Fruit fly (Drosophila melanogaster) whole organism, adult: Measurements from ENCODE around the gene Sfxn2.

Experiments used
- CG12768 ChIP-seq: fragments of 200-800 bp; sonication (Bioruptor generic); optimal IDR thresholded peaks from 2 replicates; lab custom pipeline; 2017; ENCODE audit warnings: missing biosample characterization, missing genetic modification characterization, mild to moderate bottlenecking, moderate library complexity, missing genetic modification reagents
- CG33017 ChIP-seq: fragments of 200-800 bp; sonication (Bioruptor generic); optimal IDR thresholded peaks from 2 replicates; lab custom pipeline; 2018; ENCODE audit warnings: missing biosample characterization, mild to moderate bottlenecking, missing genetic modification characterization, moderate library complexity
- Clk ChIP-seq: fragments of 200-800 bp; sonication (Bioruptor generic); optimal IDR thresholded peaks from 2 replicates; lab custom pipeline; 2017; ENCODE audit warnings: missing biosample characterization, missing genetic modification characterization
- Crg-1 ChIP-seq: fragments of 200-800 bp; sonication (Bioruptor generic); optimal IDR thresholded peaks from 2 replicates; lab custom pipeline; 2016; ENCODE audit warnings: missing biosample characterization, missing genetic modification characterization
- Mnt ChIP-seq: fragments of 200-800 bp; sonication (Bioruptor generic); optimal IDR thresholded peaks from 2 replicates; lab custom pipeline; 2016; ENCODE audit warnings: missing biosample characterization, mild to moderate bottlenecking, missing genetic modification characterization
- cic ChIP-seq: fragments of 200-800 bp; sonication (Bioruptor generic); optimal IDR thresholded peaks from 2 replicates; lab custom pipeline; 2017; ENCODE audit warnings: missing biosample characterization, mild to moderate bottlenecking, missing genetic modification characterization, moderate library complexity
- ovo ChIP-seq: fragments of 200-800 bp; sonication (Bioruptor generic); optimal IDR thresholded peaks from 2 replicates; lab custom pipeline; 2016; ENCODE audit warnings: missing biosample characterization, missing genetic modification characterization
- pad ChIP-seq: fragments of 200-800 bp; sonication (Bioruptor generic); optimal IDR thresholded peaks from 3 replicates; lab custom pipeline; 2017; ENCODE audit warnings: missing biosample characterization, missing genetic modification characterization, mild to moderate bottlenecking, moderate library complexity, missing genetic modification reagents
- toe ChIP-seq: fragments of 200-800 bp; sonication (Bioruptor generic); optimal IDR thresholded peaks from 2 replicates; lab custom pipeline; 2016; ENCODE audit warnings: missing biosample characterization, missing genetic modification characterization

DNA sequence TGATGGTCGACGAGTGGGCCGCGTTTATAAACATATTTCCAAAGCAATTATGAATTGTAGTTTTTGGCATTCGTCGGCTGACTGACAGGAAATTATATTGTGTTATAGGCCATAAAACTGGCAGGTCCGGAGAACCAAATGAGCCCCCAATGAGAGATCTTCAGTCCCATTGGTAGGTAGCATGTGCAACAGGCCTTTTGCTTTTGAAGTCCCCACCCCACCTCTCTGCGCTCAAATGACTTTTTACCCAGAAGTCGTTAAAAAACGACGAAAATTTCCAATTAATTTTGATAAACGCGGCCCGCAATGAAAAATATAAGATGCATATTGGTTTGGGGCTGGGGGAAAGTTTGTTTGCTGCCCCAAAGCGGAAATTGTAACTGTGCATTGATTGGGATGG is 14.7 kb upstream of the Sfxn2 start:
- TF ChIP-seq toe (GFP tag; lab: Kevin White, UChicago), result no peak
- no peak for TF ChIP-seq Clk (GFP tag; lab: Kevin White, UChicago)
- no peak for TF ChIP-seq Mnt
- no peak for TF ChIP-seq pad (GFP tag; lab: Kevin White, UChicago)
- no peak for TF ChIP-seq CG12768 (GFP tag; lab: Kevin White, UChicago)
- no peak for TF ChIP-seq ovo (GFP tag; lab: Kevin White, UChicago)
- no peak for TF ChIP-seq CG33017 (tag; lab: Kevin White, UChicago)
- TF ChIP-seq Crg-1 (GFP tag; lab: Kevin White, UChicago), result no peak
- no peak for TF ChIP-seq cic
